Fruit fly (Drosophila melanogaster): Measurements from ENCODE around the gene Atxn7.
A peak's percentile ranks its signal among the peaks of the same experiment; 100 is the strongest.

Gene Atxn7

dm6 chr2L:2365077-2365651 lies 10.5 kb upstream of the Atxn7 start, which contains the start of the genes Rab5 and Axud1 (continued):
- TF ChIP-seq Asciz (GFP tag; optimal IDR thresholded peaks at IDR 0.05) (no peak), fd102C (GFP tag; optimal IDR thresholded peaks at IDR 0.05) (no peak), knrl (GFP tag; IDR thresholded peaks at IDR 0.05; ENCODE audit: partially characterized antibody) (peak; percentile 60; the same call in 1 of the 3 replicates), CG31365 (tag; optimal IDR thresholded peaks at IDR 0.05) (no peak), CG13296 (GFP tag; optimal IDR thresholded peaks at IDR 0.05) (no peak), CG2120 (GFP tag; optimal IDR thresholded peaks at IDR 0.05) (no peak), CG33213 (GFP tag; optimal IDR thresholded peaks at IDR 0.05) (peak; percentile 42), dan (GFP tag; IDR thresholded peaks at IDR 0.05) (no peak), CG6683 (GFP tag; optimal IDR thresholded peaks at IDR 0.05) (no peak), CG18619 (GFP tag; optimal IDR thresholded peaks at IDR 0.05) (no peak), vvl (GFP tag; IDR thresholded peaks at IDR 0.05) (peak; percentile 57), ssp (GFP tag; IDR thresholded peaks at IDR 0.05) (peak; percentile 37; the same call in 1 of the 2 replicates), disco-r (GFP tag; optimal IDR thresholded peaks at IDR 0.05) (no peak), CG12219 (GFP tag; optimal IDR thresholded peaks at IDR 0.05) (no peak), dimm (GFP tag; IDR thresholded peaks at IDR 0.05) (no peak), sim (GFP tag; IDR thresholded peaks at IDR 0.05) (no peak), Hmr (GFP tag; optimal IDR thresholded peaks at IDR 0.05) (peak; percentile 53), CG34224 (GFP tag; IDR thresholded peaks at IDR 0.05; ENCODE audit: partially characterized antibody) (peak; percentile 53; the same call in 1 of the 3 replicates), MTF-1 (GFP tag; optimal IDR thresholded peaks at IDR 0.05; ENCODE audit: borderline replicate concordance) (no peak), tap (tag; optimal IDR thresholded peaks at IDR 0.05) (no peak), Gug (GFP tag; IDR thresholded peaks at IDR 0.05) (no peak), br (optimal IDR thresholded peaks at IDR 0.05) (no peak), mld (GFP tag; IDR thresholded peaks at IDR 0.05; ENCODE audit: partially characterized antibody) (no peak), CG5180 (GFP tag; optimal IDR thresholded peaks at IDR 0.05) (no peak), CG17802 (tag; optimal IDR thresholded peaks at IDR 0.05) (peak; percentile 11), en (GFP tag; optimal IDR thresholded peaks at IDR 0.05) (no peak), crc (GFP tag; optimal IDR thresholded peaks at IDR 0.05) (no peak), CG11398 (GFP tag; optimal IDR thresholded peaks at IDR 0.05) (no peak), usp (GFP tag; optimal IDR thresholded peaks at IDR 0.05) (no peak), dmrt11E (tag; optimal IDR thresholded peaks at IDR 0.05) (no peak), Antp (GFP tag; optimal IDR thresholded peaks at IDR 0.05) (no peak), CG6791 (GFP tag; IDR thresholded peaks at IDR 0.05; ENCODE audit: partially characterized antibody) (no peak), CG4707 (GFP tag; optimal IDR thresholded peaks at IDR 0.05) (no peak), gsb-n (tag; optimal IDR thresholded peaks at IDR 0.05) (no peak), CG6175 (GFP tag; IDR thresholded peaks at IDR 0.05) (no peak), al (GFP tag; IDR thresholded peaks at IDR 0.05) (no peak), CG14050 (GFP tag; IDR thresholded peaks at IDR 0.05) (no peak), mirr (GFP tag; optimal IDR thresholded peaks at IDR 0.05) (no peak), Ada2b (GFP tag; IDR thresholded peaks at IDR 0.05) (no peak), CG10462 (GFP tag; optimal IDR thresholded peaks at IDR 0.05) (no peak), CG32767 (GFP tag; IDR thresholded peaks at IDR 0.05) (no peak), CG7786 (GFP tag; optimal IDR thresholded peaks at IDR 0.05) (no peak), slp2 (GFP tag; optimal IDR thresholded peaks at IDR 0.05) (no peak), jigr1 (GFP tag; IDR thresholded peaks at IDR 0.05) (no peak), CkIIα-i1 (GFP tag; IDR thresholded peaks at IDR 0.05) (no peak), CG15696 (tag; optimal IDR thresholded peaks at IDR 0.05) (no peak), CG6854 (GFP tag; optimal IDR thresholded peaks at IDR 0.05) (no peak), D (optimal IDR thresholded peaks at IDR 0.05) (no peak), D (GFP tag; optimal IDR thresholded peaks at IDR 0.05) (no peak), CG16815 (GFP tag; optimal IDR thresholded peaks at IDR 0.05) (no peak), lbe (GFP tag; optimal IDR thresholded peaks at IDR 0.05) (no peak), repo (GFP tag; optimal IDR thresholded peaks at IDR 0.05) (no peak)

All from whole organism, embryonic.